Worm (Caenorhabditis elegans) whole organism, young adult: ENCODE results near the gene gcy-25.

ENCODE experiments used
- B0019.2 ChIP-seq: fragments of 200-800 bp; sonication (Bioruptor generic); conservative IDR thresholded peaks from 2 replicates; pipeline ENCODE4 v1.3.6; 2022; ENCODE audit warnings: missing genetic modification reagents, missing genetic modification characterization, missing compliant biosample characterization
- C17E4.6 ChIP-seq: fragments of 200-800 bp; sonication (Bioruptor generic); IDR thresholded peaks from 2 replicates; pipeline ENCODE4 v1.3.6; 2022; ENCODE audit warnings: missing genetic modification reagents, missing genetic modification characterization, missing compliant biosample characterization
- D2030.7 ChIP-seq: fragments of 200-800 bp; sonication (Bioruptor generic); IDR thresholded peaks from 2 replicates; pipeline ENCODE4 v1.3.6; 2022; ENCODE audit warnings: missing genetic modification reagents, missing genetic modification characterization, missing compliant biosample characterization
- F49E8.2 ChIP-seq: sonication (generic microtip); optimal IDR thresholded peaks from 3 replicates; lab custom pipeline; 2017; ENCODE audit warnings: missing genetic modification characterization, mild to moderate bottlenecking, missing compliant biosample characterization, antibody characterized with exemption, moderate library complexity; ENCODE audit not compliant: insufficient read depth
- F52B5.7 ChIP-seq: sonication (generic microtip); optimal IDR thresholded peaks from 2 replicates; lab custom pipeline; 2016; ENCODE audit warnings: mild to moderate bottlenecking, missing genetic modification characterization, missing compliant biosample characterization
- K12H6.12 ChIP-seq: fragments of 200-800 bp; sonication (Bioruptor generic); optimal IDR thresholded peaks from 2 replicates; lab custom pipeline; 2018; ENCODE audit warnings: mild to moderate bottlenecking, missing genetic modification characterization, missing compliant biosample characterization
- T07F8.4 ChIP-seq: sonication (generic microtip); optimal IDR thresholded peaks from 2 replicates; lab custom pipeline; 2016; ENCODE audit warnings: mild to moderate bottlenecking, missing genetic modification characterization, moderate library complexity, missing compliant biosample characterization
- Y53F4B.3 ChIP-seq: fragments of 200-800 bp; sonication (Bioruptor generic); IDR thresholded peaks from 2 replicates; pipeline ENCODE4 v1.3.6; 2022; ENCODE audit warnings: missing genetic modification reagents, missing genetic modification characterization, missing compliant biosample characterization
- Y95B8A.8 ChIP-seq: fragments of 200-800 bp; sonication (Bioruptor generic); IDR thresholded peaks from 2 replicates; pipeline ENCODE4 v1.3.6; 2022; ENCODE audit warnings: missing genetic modification reagents, missing genetic modification characterization, missing compliant biosample characterization
- ZK185.1 ChIP-seq: sonication (generic microtip); optimal IDR thresholded peaks from 2 replicates; lab custom pipeline; 2016; ENCODE audit warnings: mild to moderate bottlenecking, missing genetic modification characterization, missing compliant biosample characterization; ENCODE audit not compliant: poor library complexity, severe bottlenecking
- aptf-2 ChIP-seq: fragments of 200-800 bp; sonication (Bioruptor generic); conservative IDR thresholded peaks from 2 replicates; pipeline ENCODE4 v1.3.6; 2022; ENCODE audit warnings: missing genetic modification reagents, missing genetic modification characterization, missing compliant biosample characterization
- aptf-3 ChIP-seq: fragments of 200-800 bp; sonication (Bioruptor generic); IDR thresholded peaks from 2 replicates; pipeline ENCODE4 v1.3.6; 2022; ENCODE audit warnings: missing genetic modification characterization, missing compliant biosample characterization
- atf-7 ChIP-seq: sonication (generic microtip); optimal IDR thresholded peaks from 2 replicates; lab custom pipeline; 2017; ENCODE audit warnings: mild to moderate bottlenecking, missing genetic modification characterization, missing compliant biosample characterization
- athp-1 ChIP-seq: sonication (generic microtip); optimal IDR thresholded peaks from 2 replicates; lab custom pipeline; 2017; ENCODE audit warnings: mild to moderate bottlenecking, missing genetic modification characterization, missing compliant biosample characterization
- attf-3 ChIP-seq: fragments of 200-800 bp; sonication (Bioruptor generic); conservative IDR thresholded peaks from 2 replicates; pipeline ENCODE4 v1.3.6; 2022; ENCODE audit warnings: missing genetic modification reagents, missing genetic modification characterization, missing compliant biosample characterization
- bed-1 ChIP-seq: fragments of 200-800 bp; sonication (Bioruptor generic); IDR thresholded peaks from 2 replicates; pipeline ENCODE4 v1.3.6; 2022; ENCODE audit warnings: missing genetic modification reagents, missing genetic modification characterization, missing compliant biosample characterization
- ceh-27 ChIP-seq: fragments of 200-800 bp; sonication (Bioruptor generic); optimal IDR thresholded peaks from 2 replicates; lab custom pipeline; 2018; ENCODE audit warnings: mild to moderate bottlenecking, missing genetic modification characterization, moderate library complexity, missing compliant biosample characterization
- ceh-79 ChIP-seq: sonication (generic microtip); optimal IDR thresholded peaks from 2 replicates; lab custom pipeline; 2017; ENCODE audit warnings: mild to moderate bottlenecking, missing genetic modification characterization, missing compliant biosample characterization
- ceh-91 ChIP-seq: fragments of 200-800 bp; sonication (Bioruptor generic); IDR thresholded peaks from 2 replicates; pipeline ENCODE4 v1.3.6; 2022; ENCODE audit warnings: missing genetic modification reagents, missing genetic modification characterization, missing compliant biosample characterization
- dox-1 ChIP-seq: fragments of 200-800 bp; sonication (Bioruptor generic); IDR thresholded peaks from 2 replicates; pipeline ENCODE4 v1.3.6; 2022; ENCODE audit warnings: missing genetic modification reagents, missing genetic modification characterization, missing compliant biosample characterization
- efl-1 ChIP-seq: fragments of 150-350 bp; optimal IDR thresholded peaks from 2 replicates; lab custom pipeline; 2014; ENCODE audit warnings: missing biosample characterization, missing genetic modification reagents, missing genetic modification characterization
- egl-18 ChIP-seq: fragments of 200-800 bp; sonication (Bioruptor generic); IDR thresholded peaks from 2 replicates; pipeline ENCODE4 v1.3.6; 2022; ENCODE audit warnings: missing genetic modification reagents, missing genetic modification characterization, missing compliant biosample characterization
- egl-44 ChIP-seq: fragments of 200-800 bp; sonication (Bioruptor generic); IDR thresholded peaks from 2 replicates; pipeline ENCODE4 v1.3.6; 2022; ENCODE audit warnings: missing genetic modification reagents, missing genetic modification characterization, missing compliant biosample characterization
- egrh-3 ChIP-seq: fragments of 200-800 bp; sonication (Bioruptor generic); IDR thresholded peaks from 2 replicates; pipeline ENCODE4 v1.3.6; 2022; ENCODE audit warnings: missing genetic modification reagents, missing genetic modification characterization, missing compliant biosample characterization
- ekl-4 ChIP-seq: fragments of 200-800 bp; sonication (Bioruptor generic); IDR thresholded peaks from 2 replicates; pipeline ENCODE4 v1.3.6; 2022; ENCODE audit warnings: missing genetic modification reagents, missing genetic modification characterization, missing compliant biosample characterization
- him-1 ChIP-seq: sonication (generic microtip); optimal IDR thresholded peaks from 2 replicates; lab custom pipeline; 2016; ENCODE audit warnings: missing genotype, missing genetic modification reagents, missing genetic modification characterization, missing compliant biosample characterization
- hlh-26 ChIP-seq: fragments of 200-800 bp; sonication (Bioruptor generic); conservative IDR thresholded peaks from 2 replicates; pipeline ENCODE4 v1.3.6; 2022; ENCODE audit warnings: missing genetic modification reagents, missing genetic modification characterization, missing compliant biosample characterization
- hmg-20 ChIP-seq: fragments of 200-800 bp; sonication (Bioruptor generic); IDR thresholded peaks from 2 replicates; pipeline ENCODE4 v1.3.6; 2022; ENCODE audit warnings: missing genetic modification reagents, missing genetic modification characterization, missing compliant biosample characterization
- lag-1 ChIP-seq: fragments of 200-800 bp; sonication (Bioruptor generic); IDR thresholded peaks from 2 replicates; pipeline ENCODE4 v1.3.6; 2022; ENCODE audit warnings: missing genetic modification reagents, missing genetic modification characterization, missing compliant biosample characterization
- lin-26 ChIP-seq: fragments of 200-800 bp; sonication (Bioruptor generic); IDR thresholded peaks from 2 replicates; pipeline ENCODE4 v1.3.6; 2022; ENCODE audit warnings: missing genetic modification reagents, missing genetic modification characterization, missing compliant biosample characterization
- lin-35 ChIP-seq, 3 experiments: fragments of 150-350 bp in 2 of 3; sonication (generic microtip) in 1 of 3; optimal IDR thresholded peaks; 2 replicates each; lab custom pipeline; 2014 to 2018; ENCODE audit warnings: missing biosample characterization in 3 of 3, missing genetic modification characterization in 3 of 3, missing genetic modification reagents in 3 of 3
- lir-1 ChIP-seq: fragments of 200-800 bp; sonication (Bioruptor generic); conservative IDR thresholded peaks from 2 replicates; pipeline ENCODE4 v1.3.6; 2022; ENCODE audit warnings: missing genetic modification reagents, missing genetic modification characterization, missing compliant biosample characterization
- lsl-1 ChIP-seq: fragments of 200-800 bp; sonication (Bioruptor generic); optimal IDR thresholded peaks from 2 replicates; lab custom pipeline; 2018; ENCODE audit warnings: mild to moderate bottlenecking, missing genetic modification characterization, moderate library complexity, missing compliant biosample characterization
- madf-3 ChIP-seq: fragments of 200-800 bp; sonication (Bioruptor generic); IDR thresholded peaks from 2 replicates; pipeline ENCODE4 v1.3.6; 2022; ENCODE audit warnings: missing genetic modification reagents, missing genetic modification characterization, missing compliant biosample characterization
- madf-6 ChIP-seq: fragments of 200-800 bp; sonication (Bioruptor generic); IDR thresholded peaks from 2 replicates; pipeline ENCODE4 v1.3.6; 2022; ENCODE audit warnings: missing genetic modification reagents, missing genetic modification characterization, missing compliant biosample characterization
- mel-28 ChIP-seq: sonication (generic microtip); optimal IDR thresholded peaks from 2 replicates; lab custom pipeline; 2016; ENCODE audit warnings: borderline replicate concordance, mild to moderate bottlenecking, missing genetic modification characterization, missing compliant biosample characterization
- nfya-1 ChIP-seq: sonication (generic microtip); optimal IDR thresholded peaks from 2 replicates; lab custom pipeline; 2017; ENCODE audit warnings: antibody characterized with exemption, missing compliant biosample characterization, missing genetic modification characterization, borderline replicate concordance; ENCODE audit not compliant: insufficient read depth
- nfyb-1 ChIP-seq: fragments of 200-800 bp; sonication (Bioruptor generic); IDR thresholded peaks from 2 replicates; pipeline ENCODE4 v1.3.6; 2022; ENCODE audit warnings: missing genetic modification reagents, missing genetic modification characterization, missing compliant biosample characterization
- nhr-179 ChIP-seq: sonication (generic microtip); optimal IDR thresholded peaks from 2 replicates; lab custom pipeline; 2016; ENCODE audit warnings: mild to moderate bottlenecking, missing genetic modification characterization, missing compliant biosample characterization
- nhr-27 ChIP-seq: fragments of 200-800 bp; sonication (Bioruptor generic); optimal IDR thresholded peaks from 2 replicates; lab custom pipeline; 2018; ENCODE audit warnings: mild to moderate bottlenecking, missing genetic modification characterization, moderate library complexity, missing compliant biosample characterization
- pbrm-1 ChIP-seq: fragments of 200-800 bp; sonication (Bioruptor generic); IDR thresholded peaks from 2 replicates; pipeline ENCODE4 v1.3.6; 2022; ENCODE audit warnings: missing genetic modification reagents, missing genetic modification characterization, missing compliant biosample characterization
- pha-4 ChIP-seq: fragments of 150-350 bp; sonication (generic microtip); optimal IDR thresholded peaks from 2 replicates; lab custom pipeline; 2014; ENCODE audit warnings: missing biosample characterization, missing genetic modification reagents, missing genetic modification characterization
- snpc-1.3 ChIP-seq: sonication (generic microtip); optimal IDR thresholded peaks from 2 replicates; lab custom pipeline; 2017; ENCODE audit warnings: missing genetic modification characterization, mild to moderate bottlenecking, missing compliant biosample characterization, antibody characterized with exemption, moderate library complexity, missing genotype, missing genetic modification reagents; ENCODE audit not compliant: insufficient read depth
- sptf-2 ChIP-seq: fragments of 200-800 bp; sonication (Bioruptor generic); optimal IDR thresholded peaks from 2 replicates; lab custom pipeline; 2018; ENCODE audit warnings: mild to moderate bottlenecking, missing genetic modification characterization, missing compliant biosample characterization
- unc-62 ChIP-seq: fragments of 150-350 bp; optimal IDR thresholded peaks from 2 replicates; lab custom pipeline; 2014; ENCODE audit warnings: missing biosample characterization, missing genetic modification reagents, missing genetic modification characterization
- ztf-22 ChIP-seq: fragments of 200-800 bp; sonication (Bioruptor generic); optimal IDR thresholded peaks from 2 replicates; lab custom pipeline; 2018; ENCODE audit warnings: mild to moderate bottlenecking, missing genetic modification characterization, moderate library complexity, missing compliant biosample characterization
- ztf-25 ChIP-seq: fragments of 200-800 bp; sonication (Bioruptor generic); IDR thresholded peaks from 2 replicates; pipeline ENCODE4 v1.3.6; 2022; ENCODE audit warnings: missing genetic modification reagents, missing genetic modification characterization, missing compliant biosample characterization

gcy-25 gene

DNA sequence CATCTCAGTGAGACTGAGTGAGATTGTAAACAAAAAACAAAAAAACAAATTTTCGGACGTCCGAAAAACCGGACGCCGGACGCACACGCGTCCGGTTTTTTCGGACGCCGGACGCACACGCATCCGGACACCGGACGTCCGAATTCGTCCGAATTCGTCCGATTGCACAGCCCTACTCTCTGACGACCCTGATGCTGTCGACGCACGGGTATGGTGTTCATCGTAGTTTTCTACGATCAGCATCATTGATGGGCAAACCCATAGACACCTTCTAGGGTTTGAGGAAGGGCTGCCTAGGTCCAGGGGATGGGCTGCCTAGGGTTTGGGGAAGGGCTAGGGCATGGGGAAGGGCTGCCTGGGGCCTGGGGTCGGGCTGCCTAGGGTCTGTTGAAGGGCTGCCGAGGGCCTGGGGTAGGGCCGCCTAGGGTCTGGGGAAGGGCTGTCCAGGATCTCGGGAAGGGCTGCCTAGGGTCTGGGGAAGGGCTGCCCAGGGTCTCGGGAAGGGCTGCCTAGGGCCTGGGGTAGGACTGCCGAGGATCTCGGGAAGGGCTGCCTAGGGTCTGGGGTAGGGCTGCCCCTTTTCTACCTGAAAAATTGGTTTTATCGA is 18.8 kb upstream of the gcy-25 start:
- no peak for TF ChIP-seq nfya-1
- no peak for TF ChIP-seq ztf-22 (GFP tag; lab: Kevin White, UChicago)
- TF ChIP-seq Y95B8A.8 (GFP tag; lab: Robert Waterston, UW): no peak
- no peak for TF ChIP-seq sptf-2 (GFP tag; lab: Kevin White, UChicago)
- TF ChIP-seq atf-7 (tag; lab: Kevin White, UChicago): no peak
- TF ChIP-seq T07F8.4 (tag; lab: Kevin White, UChicago): no peak
- peak; percentile 76; the same call in 1 of the 2 replicates for TF ChIP-seq aptf-3 (GFP tag; lab: Robert Waterston, UW)
- TF ChIP-seq lag-1: 0 out of 2 replicates have a peak, but pooled peaks have one; percentile 36
- no peak for TF ChIP-seq B0019.2 (GFP tag; lab: Robert Waterston, UW)
- no peak for TF ChIP-seq ceh-79 (tag; lab: Kevin White, UChicago)
- TF ChIP-seq madf-6 (GFP tag; lab: Robert Waterston, UW): no peak
- TF ChIP-seq him-1: no peak
- no peak for TF ChIP-seq nhr-27 (tag; lab: Kevin White, UChicago)
- TF ChIP-seq D2030.7 (GFP tag; lab: Robert Waterston, UW): peak; percentile 26; the same call in 1 of the 2 replicates
- TF ChIP-seq aptf-2: no peak
- TF ChIP-seq nfyb-1: no peak
- TF ChIP-seq egrh-3 (GFP tag; lab: Robert Waterston, UW): peak; percentile 97
- no peak for TF ChIP-seq athp-1
- TF ChIP-seq pbrm-1 (GFP tag; lab: Robert Waterston, UW): no peak
- TF ChIP-seq lin-35 (GFP tag; optimal IDR thresholded peaks at IDR 0.05; lab: Kevin White, UChicago): no peak
- peak; percentile 57; the same call in 1 of the 2 replicates for TF ChIP-seq lin-26 (GFP tag; lab: Robert Waterston, UW)
- TF ChIP-seq F49E8.2: no peak
- peak; percentile 43; the same call in 1 of the 2 replicates for TF ChIP-seq egl-44
- no peak for TF ChIP-seq K12H6.12 (tag; lab: Kevin White, UChicago)
- no peak for TF ChIP-seq snpc-1.3 (tag; lab: Kevin White, UChicago)
- no peak for TF ChIP-seq ceh-91 (GFP tag; lab: Robert Waterston, UW)
- no peak for TF ChIP-seq ZK185.1 (tag; lab: Kevin White, UChicago)
- no peak for TF ChIP-seq unc-62 (GFP tag; lab: Kevin White, UChicago)
- TF ChIP-seq F52B5.7 (tag; lab: Kevin White, UChicago): no peak
- TF ChIP-seq egl-18: no peak
- TF ChIP-seq mel-28 (tag; lab: Kevin White, UChicago): no peak
- no peak for TF ChIP-seq hlh-26 (GFP tag; lab: Robert Waterston, UW)
- TF ChIP-seq lir-1 (GFP tag; lab: Robert Waterston, UW): no peak
- no peak for TF ChIP-seq bed-1 (GFP tag; lab: Robert Waterston, UW)
- TF ChIP-seq nhr-179 (tag; lab: Kevin White, UChicago): no peak
- TF ChIP-seq ekl-4: peak; percentile 43; the same call in 1 of the 2 replicates
- no peak for TF ChIP-seq ceh-27 (GFP tag; lab: Kevin White, UChicago)
- 0 out of 2 replicates have a peak, but pooled peaks have one; percentile 37 for TF ChIP-seq hmg-20 (GFP tag; lab: Robert Waterston, UW)
- no peak for TF ChIP-seq ztf-25 (GFP tag; lab: Robert Waterston, UW)
- no peak for TF ChIP-seq lsl-1 (GFP tag; lab: Kevin White, UChicago)
- TF ChIP-seq Y53F4B.3 (GFP tag; lab: Robert Waterston, UW): no peak
- peak; percentile 79 for TF ChIP-seq madf-3 (GFP tag; lab: Robert Waterston, UW)
- TF ChIP-seq C17E4.6: peak; percentile 52; the same call in 1 of the 2 replicates
- no peak for TF ChIP-seq attf-3 (GFP tag; lab: Robert Waterston, UW)
- TF ChIP-seq efl-1: no peak
- no peak for TF ChIP-seq pha-4
- no peak for TF ChIP-seq dox-1 (GFP tag; lab: Robert Waterston, UW)
